Fruit fly (Drosophila melanogaster): ENCODE data around the gene CG7099.

dm6 chr2L:13367378-13367777 lies 20.0 kb upstream of the CG7099 start, which contains the start of gene Tap42:
- TF ChIP-seq h (optimal IDR thresholded peaks at IDR 0.05) (no peak), psq (optimal IDR thresholded peaks at IDR 0.05) (no peak), Myc (optimal IDR thresholded peaks at IDR 0.05) (no peak), ttk (optimal IDR thresholded peaks at IDR 0.05) (no peak), Sin3A (optimal IDR thresholded peaks at IDR 0.05) (no peak), insv (optimal IDR thresholded peaks at IDR 0.05) (no peak)

Measured in Kc167 (cell line).